Fruit fly (Drosophila melanogaster) whole organism, embryonic: ENCODE results near the gene CG7006.

Source experiments
- Aef1 ChIP-seq: fragments of 200-800 bp; sonication (Bioruptor generic); IDR thresholded peaks from 3 replicates; pipeline ENCODE4 v1.3.6; 2022; ENCODE audit warnings: missing biosample characterization, missing genetic modification characterization
- B-H2 ChIP-seq: fragments of 200-800 bp; sonication (Bioruptor generic); optimal IDR thresholded peaks from 2 replicates; lab custom pipeline; 2018; ENCODE audit warnings: missing biosample characterization, mild to moderate bottlenecking, missing genetic modification characterization
- BtbVII ChIP-seq: fragments of 200-800 bp; sonication (Bioruptor generic); optimal IDR thresholded peaks from 3 replicates; lab custom pipeline; 2017; ENCODE audit warnings: missing biosample characterization, mild to moderate bottlenecking, missing genetic modification characterization
- CG1024 ChIP-seq: fragments of 200-800 bp; sonication (Bioruptor generic); IDR thresholded peaks from 2 replicates; pipeline ENCODE4 v1.3.6; 2022; ENCODE audit warnings: missing biosample characterization, missing genetic modification characterization
- CG11247 ChIP-seq: fragments of 200-800 bp; sonication (Bioruptor generic); IDR thresholded peaks from 2 replicates; pipeline ENCODE4 v1.3.6; 2022; ENCODE audit warnings: missing biosample characterization, missing genetic modification characterization
- CG11723 ChIP-seq: fragments of 200-800 bp; sonication (Bioruptor generic); optimal IDR thresholded peaks from 2 replicates; lab custom pipeline; 2017; ENCODE audit warnings: missing biosample characterization, mild to moderate bottlenecking, missing genetic modification characterization
- CG12659 ChIP-seq: fragments of 200-800 bp; sonication (Bioruptor generic); optimal IDR thresholded peaks from 3 replicates; lab custom pipeline; 2017; ENCODE audit warnings: mild to moderate bottlenecking, missing biosample characterization, missing genetic modification reagents, missing genetic modification characterization
- CG12744 ChIP-seq: fragments of 200-800 bp; sonication (Bioruptor generic); optimal IDR thresholded peaks from 2 replicates; lab custom pipeline; 2016; ENCODE audit warnings: missing biosample characterization, missing genetic modification characterization
- CG14860 ChIP-seq: fragments of 200-800 bp; sonication (Bioruptor generic); IDR thresholded peaks from 3 replicates; pipeline ENCODE4 v1.3.6; 2022; ENCODE audit warnings: missing biosample characterization, missing genetic modification characterization; ENCODE audit not compliant: partially characterized antibody
- CG15514 ChIP-seq: fragments of 200-800 bp; sonication (Bioruptor generic); optimal IDR thresholded peaks from 3 replicates; lab custom pipeline; 2017; ENCODE audit warnings: missing biosample characterization, missing genetic modification characterization, mild to moderate bottlenecking, moderate library complexity, missing genetic modification reagents
- CG18262 ChIP-seq: fragments of 200-800 bp; optimal IDR thresholded peaks from 3 replicates; lab custom pipeline; 2019; ENCODE audit warnings: missing biosample characterization, mild to moderate bottlenecking, missing genetic modification characterization, moderate library complexity
- CG34224 ChIP-seq: fragments of 200-800 bp; sonication (Bioruptor generic); IDR thresholded peaks from 3 replicates; pipeline ENCODE4 v1.3.6; 2022; ENCODE audit warnings: missing biosample characterization, missing genetic modification characterization; ENCODE audit not compliant: partially characterized antibody
- CG34422 ChIP-seq: fragments of 200-800 bp; sonication (Bioruptor generic); IDR thresholded peaks from 3 replicates; pipeline ENCODE4 v1.3.6; 2022; ENCODE audit warnings: missing biosample characterization, missing genetic modification characterization
- CG3838 ChIP-seq: fragments of 200-800 bp; sonication (Bioruptor generic); optimal IDR thresholded peaks from 3 replicates; lab custom pipeline; 2016; ENCODE audit warnings: missing biosample characterization, missing genetic modification characterization
- CG3995 ChIP-seq: fragments of 200-800 bp; sonication (Bioruptor generic); optimal IDR thresholded peaks from 3 replicates; lab custom pipeline; 2016; ENCODE audit warnings: missing biosample characterization, missing genetic modification characterization
- CG4820 ChIP-seq: fragments of 200-800 bp; sonication (Bioruptor generic); optimal IDR thresholded peaks from 3 replicates; lab custom pipeline; 2016; ENCODE audit warnings: missing biosample characterization, missing genetic modification characterization
- CG6272 ChIP-seq: fragments of 200-800 bp; sonication (Bioruptor generic); IDR thresholded peaks from 2 replicates; pipeline ENCODE4 v1.3.6; 2022; ENCODE audit warnings: missing biosample characterization, missing genetic modification characterization
- CG8944 ChIP-seq: fragments of 200-800 bp; sonication (Bioruptor generic); optimal IDR thresholded peaks from 3 replicates; lab custom pipeline; 2016; ENCODE audit warnings: missing biosample characterization, missing genetic modification characterization
- CkIIα-i1 ChIP-seq: fragments of 200-800 bp; sonication (Bioruptor generic); IDR thresholded peaks from 2 replicates; pipeline ENCODE4 v1.3.6; 2022; ENCODE audit warnings: missing biosample characterization, missing genetic modification characterization
- D ChIP-seq, 2 experiments: fragments of 200-800 bp in 1 of 2; fragments of >200 bp in 1 of 2; sonication (Bioruptor generic) in 1 of 2; optimal IDR thresholded peaks; 2 replicates in 1 of 2; 3 replicates in 1 of 2; lab custom pipeline; 2017; ENCODE audit warnings: mild to moderate bottlenecking in 1 of 2, missing biosample characterization in 1 of 2, missing genetic modification characterization in 1 of 2, missing genetic modification reagents in 1 of 2
- D19A ChIP-seq: fragments of 200-800 bp; optimal IDR thresholded peaks from 3 replicates; lab custom pipeline; 2019; ENCODE audit warnings: missing biosample characterization, mild to moderate bottlenecking, missing genetic modification characterization, moderate library complexity
- E2f1 ChIP-seq: fragments of 200-800 bp; sonication (Bioruptor generic); IDR thresholded peaks from 2 replicates; pipeline ENCODE4 v1.3.6; 2022; ENCODE audit warnings: missing biosample characterization, missing genetic modification characterization
- HLH54F ChIP-seq: fragments of 200-800 bp; sonication (Bioruptor generic); optimal IDR thresholded peaks from 3 replicates; lab custom pipeline; 2016; ENCODE audit warnings: missing biosample characterization, missing genetic modification characterization
- Hmr ChIP-seq: fragments of 200-800 bp; sonication (Bioruptor generic); optimal IDR thresholded peaks from 3 replicates; lab custom pipeline; 2017; ENCODE audit warnings: mild to moderate bottlenecking, missing biosample characterization, missing genetic modification reagents, missing genetic modification characterization
- Sox102F ChIP-seq: fragments of 200-800 bp; sonication (Bioruptor generic); optimal IDR thresholded peaks from 2 replicates; lab custom pipeline; 2018; ENCODE audit warnings: missing biosample characterization, mild to moderate bottlenecking, missing genetic modification characterization, moderate library complexity
- YL-1 ChIP-seq: fragments of 200-800 bp; sonication (Bioruptor generic); optimal IDR thresholded peaks from 3 replicates; lab custom pipeline; 2017; ENCODE audit warnings: missing biosample characterization, mild to moderate bottlenecking, missing genetic modification characterization
- aop ChIP-seq: fragments of 200-800 bp; sonication (Bioruptor generic); IDR thresholded peaks from 2 replicates; pipeline ENCODE4 v1.3.6; 2022; ENCODE audit warnings: missing biosample characterization, missing genetic modification characterization
- bigmax ChIP-seq: fragments of 200-800 bp; sonication (Bioruptor generic); optimal IDR thresholded peaks from 2 replicates; lab custom pipeline; 2018; ENCODE audit warnings: missing biosample characterization, mild to moderate bottlenecking, missing genetic modification characterization
- cas ChIP-seq: fragments of 200-800 bp; sonication (Bioruptor generic); IDR thresholded peaks from 2 replicates; pipeline ENCODE4 v1.3.6; 2022; ENCODE audit warnings: missing biosample characterization, missing genetic modification characterization
- cato ChIP-seq: fragments of 200-800 bp; sonication (Bioruptor generic); optimal IDR thresholded peaks from 2 replicates; lab custom pipeline; 2016; ENCODE audit warnings: missing biosample characterization, missing genetic modification characterization, borderline replicate concordance
- caup ChIP-seq: fragments of 200-800 bp; sonication (Bioruptor generic); optimal IDR thresholded peaks from 3 replicates; lab custom pipeline; 2017; ENCODE audit warnings: missing biosample characterization, mild to moderate bottlenecking, missing genetic modification characterization, moderate library complexity; ENCODE audit not compliant: severe bottlenecking
- chif ChIP-seq, 2 experiments: fragments of 200-800 bp; sonication (Bioruptor generic); optimal IDR thresholded peaks; 3 replicates each; lab custom pipeline; 2016; ENCODE audit warnings: missing biosample characterization in 2 of 2, missing genetic modification characterization in 2 of 2
- chm ChIP-seq: fragments of 200-800 bp; sonication (Bioruptor generic); IDR thresholded peaks from 2 replicates; pipeline ENCODE4 v1.3.6; 2022; ENCODE audit warnings: missing biosample characterization, missing genetic modification characterization
- en ChIP-seq: fragments of 200-800 bp; sonication (Bioruptor generic); optimal IDR thresholded peaks from 2 replicates; lab custom pipeline; 2016; ENCODE audit warnings: missing biosample characterization, missing genetic modification characterization
- gt ChIP-seq: fragments of 200-800 bp; sonication (Bioruptor generic); IDR thresholded peaks from 2 replicates; pipeline ENCODE4 v1.3.6; 2022; ENCODE audit warnings: missing biosample characterization, missing genetic modification characterization
- h ChIP-seq: fragments of >200 bp; optimal IDR thresholded peaks from 2 replicates; lab custom pipeline; 2017
- lbe ChIP-seq: fragments of 200-800 bp; sonication (Bioruptor generic); optimal IDR thresholded peaks from 2 replicates; lab custom pipeline; 2016; ENCODE audit warnings: missing biosample characterization, mild to moderate bottlenecking, missing genetic modification characterization
- lilli ChIP-seq: fragments of 200-800 bp; sonication (Bioruptor generic); optimal IDR thresholded peaks from 3 replicates; lab custom pipeline; 2016; ENCODE audit warnings: missing biosample characterization, missing genetic modification characterization
- lola ChIP-seq, 3 experiments: fragments of >200 bp in 2 of 3; fragments of 200-800 bp in 1 of 3; sonication (Bioruptor generic) in 1 of 3; optimal IDR thresholded peaks; 2 replicates each; lab custom pipeline; 2017 to 2019; ENCODE audit warnings: missing biosample characterization in 3 of 3, missing genetic modification characterization in 3 of 3, mild to moderate bottlenecking in 1 of 3, moderate library complexity in 1 of 3
- lov ChIP-seq, 2 experiments: fragments of 200-800 bp in 1 of 2; fragments of >200 bp in 1 of 2; sonication (Bioruptor generic) in 1 of 2; IDR thresholded peaks in 1 of 2; optimal IDR thresholded peaks in 1 of 2; 2 replicates in 1 of 2; 3 replicates in 1 of 2; pipeline versions ENCODE4 v1.3.6 to Lab custom; 2017 to 2022; ENCODE audit warnings: missing biosample characterization in 1 of 2, missing genetic modification characterization in 1 of 2
- nerfin-1 ChIP-seq: fragments of 200-800 bp; sonication (Bioruptor generic); optimal IDR thresholded peaks from 3 replicates; lab custom pipeline; 2019; ENCODE audit warnings: missing biosample characterization, mild to moderate bottlenecking, missing genetic modification characterization, moderate library complexity
- oc ChIP-seq: fragments of 200-800 bp; sonication (Bioruptor generic); optimal IDR thresholded peaks from 2 replicates; lab custom pipeline; 2018; ENCODE audit warnings: missing biosample characterization, mild to moderate bottlenecking, missing genetic modification characterization, moderate library complexity
- run ChIP-seq: fragments of 200-800 bp; sonication (Bioruptor generic); optimal IDR thresholded peaks from 3 replicates; lab custom pipeline; 2018; ENCODE audit warnings: missing biosample characterization, mild to moderate bottlenecking, missing genetic modification characterization
- sna ChIP-seq: fragments of 200-800 bp; sonication (Bioruptor generic); IDR thresholded peaks from 2 replicates; pipeline ENCODE4 v1.3.6; 2022; ENCODE audit warnings: missing biosample characterization, missing genetic modification characterization; ENCODE audit not compliant: partially characterized antibody
- stc ChIP-seq: fragments of 200-800 bp; sonication (Bioruptor generic); IDR thresholded peaks from 2 replicates; pipeline ENCODE4 v1.3.6; 2022; ENCODE audit warnings: missing biosample characterization, missing genetic modification characterization
- tap ChIP-seq: fragments of 200-800 bp; optimal IDR thresholded peaks from 3 replicates; lab custom pipeline; 2019; ENCODE audit warnings: missing biosample characterization, mild to moderate bottlenecking, missing genetic modification characterization, moderate library complexity
- tna ChIP-seq: fragments of 200-800 bp; sonication (Bioruptor generic); IDR thresholded peaks from 2 replicates; pipeline ENCODE4 v1.3.6; 2022; ENCODE audit warnings: missing biosample characterization, missing genetic modification characterization; ENCODE audit not compliant: partially characterized antibody
- trh ChIP-seq: fragments of 200-800 bp; sonication (Bioruptor generic); optimal IDR thresholded peaks from 2 replicates; lab custom pipeline; 2016; ENCODE audit warnings: missing biosample characterization, missing genetic modification characterization
- vvl ChIP-seq: fragments of 200-800 bp; sonication (Bioruptor generic); IDR thresholded peaks from 2 replicates; pipeline ENCODE4 v1.3.6; 2022; ENCODE audit warnings: missing biosample characterization, missing genetic modification characterization
- yki ChIP-seq: fragments of >200 bp; optimal IDR thresholded peaks from 3 replicates; lab custom pipeline; 2018

The CG7006 gene

DNA sequence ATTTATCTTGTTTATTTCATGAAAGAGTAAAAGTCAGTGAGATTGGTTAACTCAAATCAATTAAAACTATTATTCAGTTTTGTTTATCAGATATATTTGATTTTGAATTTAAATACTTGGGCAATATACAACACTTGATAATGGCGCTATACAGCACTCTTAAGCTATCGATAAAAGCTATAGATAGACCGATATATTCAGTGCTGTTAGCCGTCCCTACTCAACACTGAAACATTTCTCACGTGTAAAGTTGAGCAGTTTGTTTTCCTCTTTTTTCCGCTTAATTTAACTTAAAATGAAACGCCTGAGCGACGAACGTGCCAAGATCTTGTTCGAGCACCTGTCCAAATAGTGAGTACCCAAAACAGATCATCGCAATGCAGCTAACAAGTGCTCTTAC lies at the start of gene CG7006 (continued):
- TF ChIP-seq YL-1 (GFP tag; lab: Kevin White, UChicago) = peak; percentile 45
- peak; percentile 58; the same call in 1 of the 2 replicates for TF ChIP-seq sna (GFP tag; lab: Robert Waterston, UW)
- 0 out of 2 replicates have a peak, but pooled peaks have one; percentile 42 for TF ChIP-seq E2f1 (GFP tag; lab: Robert Waterston, UW)
- no peak; the same call in 1 of the 2 replicates for TF ChIP-seq gt (GFP tag; lab: Robert Waterston, UW)
- no peak for TF ChIP-seq lbe (GFP tag; lab: Kevin White, UChicago)
- TF ChIP-seq CG11723 = no peak
- peak; percentile 82 for TF ChIP-seq CG8944
- peak; percentile 62 for TF ChIP-seq CG15514 (GFP tag; lab: Kevin White, UChicago)
- TF ChIP-seq CG12744 (GFP tag; lab: Kevin White, UChicago) = peak; percentile 68
- TF ChIP-seq CG6272 (GFP tag; lab: Robert Waterston, UW) = peak; percentile 29; the same call in 1 of the 2 replicates
- peak; percentile 55 for TF ChIP-seq trh (GFP tag; lab: Kevin White, UChicago)
- TF ChIP-seq chm (GFP tag; lab: Robert Waterston, UW) = peak; percentile 54; the same call in 1 of the 2 replicates
- no peak for TF ChIP-seq oc
- peak; percentile 88 for TF ChIP-seq vvl (GFP tag; lab: Robert Waterston, UW)
- no peak for TF ChIP-seq CG1024 (GFP tag; lab: Robert Waterston, UW)
- TF ChIP-seq CG3838 = no peak
- peak; percentile 87 for TF ChIP-seq HLH54F
- TF ChIP-seq CG18262 (tag; lab: Kevin White, UChicago) = no peak
- no peak for TF ChIP-seq cas (GFP tag; lab: Robert Waterston, UW)
- TF ChIP-seq B-H2 (GFP tag; lab: Kevin White, UChicago) = peak; percentile 90
- TF ChIP-seq tna = peak; percentile 44; the same call in 1 of the 2 replicates
- peak; percentile 80 for TF ChIP-seq caup (GFP tag; lab: Kevin White, UChicago)
- TF ChIP-seq nerfin-1 (tag; lab: Kevin White, UChicago) = peak; percentile 18
- TF ChIP-seq D (optimal IDR thresholded peaks at IDR 0.05; lab: Kevin White, UChicago) = no peak
- TF ChIP-seq D (GFP tag; optimal IDR thresholded peaks at IDR 0.05; lab: Kevin White, UChicago) = no peak
- TF ChIP-seq Sox102F = no peak
- peak; percentile 79 for TF ChIP-seq CG11247 (GFP tag; lab: Robert Waterston, UW)
- peak; percentile 61 for TF ChIP-seq CG14860 (GFP tag; lab: Robert Waterston, UW)
- peak; percentile 72 for TF ChIP-seq CG34224 (GFP tag; lab: Robert Waterston, UW)
- TF ChIP-seq chif (GFP tag; optimal IDR thresholded peaks at IDR 0.05; lab: Kevin White, UChicago) = peak; percentile 70 to 72
- TF ChIP-seq lola (GFP tag; optimal IDR thresholded peaks at IDR 0.05; lab: Kevin White, UChicago) = no peak
- TF ChIP-seq CG34422 = peak; percentile 49
- TF ChIP-seq BtbVII (GFP tag; lab: Kevin White, UChicago) = no peak
- peak; percentile 54 for TF ChIP-seq CG4820 (GFP tag; lab: Kevin White, UChicago)
- peak; percentile 43 for TF ChIP-seq cato (GFP tag; lab: Kevin White, UChicago)
- no peak for TF ChIP-seq h (lab: Kevin White, UChicago)
- TF ChIP-seq yki (lab: Kevin White, UChicago) = no peak
- 0 out of 2 replicates have a peak, but pooled peaks have one; percentile 28 for TF ChIP-seq aop
- TF ChIP-seq lilli = peak; percentile 84
- TF ChIP-seq tap (tag; lab: Kevin White, UChicago) = no peak
- no peak for TF ChIP-seq bigmax (GFP tag; lab: Kevin White, UChicago)
- no peak for TF ChIP-seq stc (GFP tag; lab: Robert Waterston, UW)
- no peak for TF ChIP-seq en (GFP tag; lab: Kevin White, UChicago)
- TF ChIP-seq lov (optimal IDR thresholded peaks at IDR 0.05; lab: Kevin White, UChicago) = no peak
- no peak for TF ChIP-seq lov (GFP tag; IDR thresholded peaks at IDR 0.05; lab: Robert Waterston, UW)
- no peak for TF ChIP-seq CkIIα-i1 (GFP tag; lab: Robert Waterston, UW)
- TF ChIP-seq Hmr (GFP tag; lab: Kevin White, UChicago) = peak; percentile 73
- TF ChIP-seq D19A (tag; lab: Kevin White, UChicago) = no peak
- TF ChIP-seq run (tag; lab: Kevin White, UChicago) = no peak
- peak; percentile 36; the same call in 1 of the 3 replicates for TF ChIP-seq Aef1
- peak; percentile 82 for TF ChIP-seq CG12659
- peak; percentile 56 for TF ChIP-seq CG3995 (GFP tag; lab: Kevin White, UChicago)
